Worm (Caenorhabditis elegans) whole organism, mixed stage, embryonic: ENCODE measurements around the gene col-148.

Experiments used
- M03D4.4 ChIP-seq: sonication (generic microtip); optimal IDR thresholded peaks from 2 replicates; lab custom pipeline; 2017; ENCODE audit warnings: mild to moderate bottlenecking, missing genetic modification characterization, missing compliant biosample characterization
- bed-3 ChIP-seq: fragments of 200-800 bp; sonication (Bioruptor generic); optimal IDR thresholded peaks from 3 replicates; lab custom pipeline; 2018; ENCODE audit warnings: mild to moderate bottlenecking, missing genetic modification characterization, moderate library complexity, missing compliant biosample characterization
- blmp-1 ChIP-seq: fragments of 150-350 bp; optimal IDR thresholded peaks from 2 replicates; lab custom pipeline; 2014; ENCODE audit warnings: missing biosample characterization, missing genetic modification characterization
- ceh-39 ChIP-seq: fragments of 150-350 bp; optimal IDR thresholded peaks from 2 replicates; lab custom pipeline; 2014; ENCODE audit warnings: missing biosample characterization, missing genetic modification characterization
- ceh-43 ChIP-seq: fragments of 200-800 bp; sonication (Bioruptor generic); optimal IDR thresholded peaks from 2 replicates; lab custom pipeline; 2018; ENCODE audit warnings: mild to moderate bottlenecking, missing genetic modification characterization, moderate library complexity, missing compliant biosample characterization
- ceh-83 ChIP-seq: fragments of 200-800 bp; sonication (Bioruptor generic); optimal IDR thresholded peaks from 2 replicates; lab custom pipeline; 2018; ENCODE audit warnings: mild to moderate bottlenecking, missing genetic modification characterization, missing compliant biosample characterization
- drap-1 ChIP-seq: fragments of 200-800 bp; sonication (Bioruptor generic); optimal IDR thresholded peaks from 3 replicates; lab custom pipeline; 2018; ENCODE audit warnings: mild to moderate bottlenecking, missing genetic modification characterization, missing compliant biosample characterization
- elt-1 ChIP-seq: sonication (generic microtip); optimal IDR thresholded peaks from 2 replicates; lab custom pipeline; 2017; ENCODE audit warnings: missing genetic modification characterization, mild to moderate bottlenecking, missing compliant biosample characterization, antibody characterized with exemption, moderate library complexity, borderline replicate concordance; ENCODE audit not compliant: insufficient read depth
- elt-3 ChIP-seq: fragments of 150-350 bp; optimal IDR thresholded peaks from 2 replicates; lab custom pipeline; 2014; ENCODE audit warnings: missing biosample characterization, missing genetic modification characterization
- flh-1 ChIP-seq: fragments of 200-800 bp; sonication (Bioruptor generic); optimal IDR thresholded peaks from 2 replicates; lab custom pipeline; 2018; ENCODE audit warnings: mild to moderate bottlenecking, missing genetic modification characterization, moderate library complexity, missing compliant biosample characterization
- ham-2 ChIP-seq: fragments of 200-800 bp; sonication (Bioruptor generic); optimal IDR thresholded peaks from 2 replicates; lab custom pipeline; 2018; ENCODE audit warnings: mild to moderate bottlenecking, missing genetic modification characterization, missing compliant biosample characterization
- hlh-1 ChIP-seq: fragments of 150-350 bp; optimal IDR thresholded peaks from 2 replicates; lab custom pipeline; 2014; ENCODE audit warnings: missing biosample characterization, missing genetic modification reagents, missing genetic modification characterization
- lin-13 ChIP-seq: fragments of 150-350 bp; optimal IDR thresholded peaks from 2 replicates; lab custom pipeline; 2014; ENCODE audit warnings: missing biosample characterization, missing genetic modification characterization
- lin-32 ChIP-seq: fragments of 200-800 bp; sonication (Bioruptor generic); optimal IDR thresholded peaks from 2 replicates; lab custom pipeline; 2018; ENCODE audit warnings: mild to moderate bottlenecking, missing genetic modification characterization, missing compliant biosample characterization
- lsy-2 ChIP-seq: fragments of 150-350 bp; optimal IDR thresholded peaks from 2 replicates; lab custom pipeline; 2014; ENCODE audit warnings: missing biosample characterization, missing genetic modification characterization
- mab-5 ChIP-seq: fragments of 150-350 bp; optimal IDR thresholded peaks from 2 replicates; lab custom pipeline; 2014; ENCODE audit warnings: missing biosample characterization, missing genetic modification characterization
- mep-1 ChIP-seq: fragments of 150-350 bp; optimal IDR thresholded peaks from 2 replicates; lab custom pipeline; 2017; ENCODE audit warnings: missing biosample characterization, missing genetic modification reagents, missing genetic modification characterization, inconsistent platforms
- mls-2 ChIP-seq: sonication (generic microtip); optimal IDR thresholded peaks from 2 replicates; lab custom pipeline; 2016; ENCODE audit warnings: mild to moderate bottlenecking, missing genetic modification characterization, moderate library complexity, missing compliant biosample characterization
- nhr-12 ChIP-seq: fragments of 150-350 bp; optimal IDR thresholded peaks from 2 replicates; lab custom pipeline; 2014; ENCODE audit warnings: missing biosample characterization, missing genetic modification characterization
- nhr-2 ChIP-seq: fragments of 150-350 bp; optimal IDR thresholded peaks from 2 replicates; lab custom pipeline; 2014; ENCODE audit warnings: missing biosample characterization, missing genetic modification characterization
- nhr-237 ChIP-seq: fragments of 150-350 bp; optimal IDR thresholded peaks from 2 replicates; lab custom pipeline; 2014; ENCODE audit warnings: missing biosample characterization, missing genetic modification characterization
- nhr-28 ChIP-seq: fragments of 150-350 bp; optimal IDR thresholded peaks from 2 replicates; lab custom pipeline; 2014; ENCODE audit warnings: missing biosample characterization, missing genetic modification characterization
- nhr-76 ChIP-seq: sonication (generic microtip); optimal IDR thresholded peaks from 2 replicates; lab custom pipeline; 2017; ENCODE audit warnings: missing biosample characterization, missing genetic modification characterization
- pha-4 ChIP-seq: fragments of 150-350 bp; optimal IDR thresholded peaks from 2 replicates; lab custom pipeline; 2018; ENCODE audit warnings: missing biosample characterization, missing genetic modification reagents, missing genetic modification characterization
- sem-2 ChIP-seq: fragments of 200-800 bp; sonication (Bioruptor generic); optimal IDR thresholded peaks from 2 replicates; lab custom pipeline; 2018; ENCODE audit warnings: mild to moderate bottlenecking, missing genetic modification characterization, missing compliant biosample characterization
- snpc-4 ChIP-seq: fragments of 150-350 bp; optimal IDR thresholded peaks from 2 replicates; lab custom pipeline; 2014; ENCODE audit warnings: missing biosample characterization, missing genetic modification characterization
- sptf-1 ChIP-seq: sonication (generic microtip); optimal IDR thresholded peaks from 2 replicates; lab custom pipeline; 2017; ENCODE audit warnings: mild to moderate bottlenecking, missing genetic modification characterization, moderate library complexity, missing compliant biosample characterization
- tbx-8 ChIP-seq: fragments of 200-800 bp; sonication (Bioruptor generic); optimal IDR thresholded peaks from 2 replicates; lab custom pipeline; 2018; ENCODE audit warnings: mild to moderate bottlenecking, missing genetic modification characterization, moderate library complexity, missing compliant biosample characterization
- unc-120 ChIP-seq: sonication (generic microtip); optimal IDR thresholded peaks from 2 replicates; lab custom pipeline; 2017; ENCODE audit warnings: missing genetic modification characterization, missing compliant biosample characterization; ENCODE audit not compliant: poor library complexity, severe bottlenecking
- unc-39 ChIP-seq: fragments of 150-350 bp; optimal IDR thresholded peaks from 2 replicates; lab custom pipeline; 2014; ENCODE audit warnings: missing biosample characterization, missing genetic modification characterization
- unc-62 ChIP-seq: fragments of 150-350 bp; optimal IDR thresholded peaks from 2 replicates; lab custom pipeline; 2014; ENCODE audit warnings: missing biosample characterization, missing genetic modification reagents, missing genetic modification characterization
- zip-8 ChIP-seq: fragments of 150-350 bp; optimal IDR thresholded peaks from 2 replicates; lab custom pipeline; 2014; ENCODE audit warnings: missing biosample characterization, missing genetic modification characterization
- ztf-11 ChIP-seq: fragments of 150-350 bp; optimal IDR thresholded peaks from 2 replicates; lab custom pipeline; 2014; ENCODE audit warnings: missing biosample characterization, missing genetic modification characterization

Gene col-148

DNA sequence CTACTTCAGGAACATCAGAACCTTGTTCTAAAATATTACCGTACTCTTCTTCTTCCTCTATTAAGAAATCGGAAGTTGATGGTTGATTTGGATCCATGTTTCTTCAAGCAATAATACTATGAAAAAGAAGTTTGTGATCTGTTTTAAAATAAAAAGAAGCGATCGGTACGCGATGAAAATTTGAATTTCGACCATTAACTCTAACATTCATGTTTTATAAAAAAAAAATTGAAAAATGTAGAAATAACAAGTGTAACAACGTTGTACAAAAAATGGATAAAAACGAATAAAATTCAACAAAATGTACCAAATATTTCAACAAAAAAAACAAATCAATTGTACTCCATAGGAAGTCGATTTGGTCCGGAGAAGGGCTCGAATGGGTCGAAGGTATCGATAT lies 31.3 kb upstream of the col-148 start, which contains the start of gene tftc-3:
TSS of gene tftc-3 (minus strand) at position 101 of the 400 bp plus-strand sequence.
- TF ChIP-seq lin-13 (tag; lab: Kevin White, UChicago) = no peak
- no peak for TF ChIP-seq blmp-1 (tag; lab: Kevin White, UChicago)
- TF ChIP-seq unc-39 (tag; lab: Kevin White, UChicago) = no peak
- no peak for TF ChIP-seq ceh-83 (GFP tag; lab: Kevin White, UChicago)
- TF ChIP-seq unc-62 = no peak
- no peak for TF ChIP-seq ceh-39 (tag; lab: Kevin White, UChicago)

ce11 chrV:10212027-10212426 lies 29.5 kb upstream of the col-148 start, which contains the start of gene zhit-3:
Gene zhit-3, minus strand, starts transcription at chrV:10212127.
- no peak for TF ChIP-seq nhr-2 (tag; lab: Kevin White, UChicago)
- no peak for TF ChIP-seq sem-2
- no peak for TF ChIP-seq sptf-1
- no peak for TF ChIP-seq nhr-28
- TF ChIP-seq mep-1 (tag; lab: Kevin White, UChicago) = no peak
- TF ChIP-seq ceh-83 (GFP tag; lab: Kevin White, UChicago) = no peak
- no peak for TF ChIP-seq ceh-39 (tag; lab: Kevin White, UChicago)
- no peak for TF ChIP-seq elt-3
- TF ChIP-seq nhr-76 (tag; lab: Kevin White, UChicago) = no peak
- TF ChIP-seq ham-2 (GFP tag; lab: Kevin White, UChicago) = no peak

ce11 chrV:10212627-10213026 lies 28.9 kb upstream of the col-148 start, which contains the start of gene hpo-40:
Gene hpo-40, plus strand, starts transcription at chrV:10212927.
- TF ChIP-seq blmp-1 (tag; lab: Kevin White, UChicago) (no peak), nhr-28 (no peak), nhr-237 (tag; lab: Kevin White, UChicago) (no peak), ceh-43 (GFP tag; lab: Kevin White, UChicago) (no peak), drap-1 (GFP tag; lab: Kevin White, UChicago) (no peak)

ce11 chrV:10216724-10217123 lies 24.8 kb upstream of the col-148 start, which contains the start of gene ZK856.14:
Gene ZK856.14, plus strand, starts transcription at chrV:10217024.
- TF ChIP-seq mab-5 (tag; lab: Kevin White, UChicago) = no peak
- no peak for TF ChIP-seq lin-13 (tag; lab: Kevin White, UChicago)
- no peak for TF ChIP-seq tbx-8 (GFP tag; lab: Kevin White, UChicago)
- no peak for TF ChIP-seq ceh-83 (GFP tag; lab: Kevin White, UChicago)
- TF ChIP-seq unc-62 = no peak
- TF ChIP-seq drap-1 (GFP tag; lab: Kevin White, UChicago) = no peak
- TF ChIP-seq unc-120 (tag; lab: Kevin White, UChicago) = no peak
- no peak for TF ChIP-seq unc-39 (tag; lab: Kevin White, UChicago)
- TF ChIP-seq nhr-76 (tag; lab: Kevin White, UChicago) = no peak
- no peak for TF ChIP-seq sptf-1
- TF ChIP-seq lin-32 (GFP tag; lab: Kevin White, UChicago) = no peak
- no peak for TF ChIP-seq nhr-2 (tag; lab: Kevin White, UChicago)
- TF ChIP-seq hlh-1 = no peak
- no peak for TF ChIP-seq snpc-4 (tag; lab: Kevin White, UChicago)

ce11 chrV:10220605-10221004 lies 20.9 kb upstream of the col-148 start, which contains the start of gene C12D8.13:
Gene C12D8.13, minus strand, starts transcription at chrV:10220705.
- no peak for TF ChIP-seq ceh-39 (tag; lab: Kevin White, UChicago)
- TF ChIP-seq elt-1 = no peak
- no peak for TF ChIP-seq unc-62
- no peak for TF ChIP-seq tbx-8 (GFP tag; lab: Kevin White, UChicago)
- no peak for TF ChIP-seq drap-1 (GFP tag; lab: Kevin White, UChicago)
- no peak for TF ChIP-seq nhr-237 (tag; lab: Kevin White, UChicago)
- TF ChIP-seq nhr-28 = no peak
- no peak for TF ChIP-seq lsy-2 (tag; lab: Kevin White, UChicago)
- no peak for TF ChIP-seq mab-5 (tag; lab: Kevin White, UChicago)
- TF ChIP-seq flh-1 (GFP tag; lab: Kevin White, UChicago) = no peak

DNA sequence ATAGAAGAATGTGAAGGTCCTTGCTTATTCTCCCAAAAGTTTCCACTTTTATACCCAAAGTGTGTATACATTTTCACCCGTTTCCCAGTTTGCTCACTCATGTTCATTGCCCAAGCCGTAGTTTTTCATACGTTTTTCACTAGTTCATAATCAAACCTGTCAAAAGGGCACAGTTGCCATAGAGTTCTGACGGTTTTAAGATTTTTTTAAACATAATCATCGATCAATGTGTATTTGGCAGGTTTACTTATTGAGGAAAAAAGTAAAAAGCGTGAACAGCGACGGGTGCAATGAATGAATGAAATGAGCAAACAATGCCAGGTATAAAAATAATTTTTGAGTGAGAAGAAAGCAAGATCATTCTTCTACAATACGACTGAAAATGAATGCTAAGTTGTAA lies 20.2 kb upstream of the col-148 start, which contains the start of the genes fipr-5 and fipr-9:
TSS of gene fipr-5 (minus strand) at position 101 of the 400 bp plus-strand sequence.
TSS of gene fipr-9 (plus strand) at position 346 of the 400 bp plus-strand sequence.
- TF ChIP-seq ceh-83 (GFP tag; lab: Kevin White, UChicago) (no peak), unc-120 (tag; lab: Kevin White, UChicago) (no peak), M03D4.4 (tag; lab: Kevin White, UChicago) (no peak), mep-1 (tag; lab: Kevin White, UChicago) (no peak), ztf-11 (no peak), unc-62 (no peak), zip-8 (tag; lab: Kevin White, UChicago) (no peak), elt-3 (no peak), nhr-237 (tag; lab: Kevin White, UChicago) (no peak), sptf-1 (no peak), hlh-1 (no peak), mab-5 (tag; lab: Kevin White, UChicago) (no peak), drap-1 (GFP tag; lab: Kevin White, UChicago) (no peak), flh-1 (GFP tag; lab: Kevin White, UChicago) (no peak), ceh-43 (GFP tag; lab: Kevin White, UChicago) (no peak), bed-3 (no peak), nhr-12 (tag; lab: Kevin White, UChicago) (no peak), pha-4 (tag; lab: Kevin White, UChicago) (no peak), mls-2 (no peak), tbx-8 (GFP tag; lab: Kevin White, UChicago) (no peak)
- TF ChIP-seq, all 35 proteins: peak for 0
